Worm (Caenorhabditis elegans) whole organism, L3 larva: Measurements from ENCODE around the gene T22F3.11.

ENCODE experiments used
- egl-27 ChIP-seq: sonication (generic microtip); optimal IDR thresholded peaks from 4 replicates; lab custom pipeline; 2017; ENCODE audit warnings: missing biosample characterization, missing genetic modification reagents, missing genetic modification characterization
- nhr-28 ChIP-seq: fragments of 150-350 bp; optimal IDR thresholded peaks from 2 replicates; lab custom pipeline; 2014; ENCODE audit warnings: missing biosample characterization, missing genetic modification characterization
- skn-1 ChIP-seq: fragments of 150-350 bp; optimal IDR thresholded peaks from 2 replicates; lab custom pipeline; 2014; ENCODE audit warnings: missing biosample characterization, missing genetic modification characterization

- TF ChIP-seq egl-27 (tag; lab: Kevin White, UChicago): no peak
- no peak for TF ChIP-seq nhr-28 (tag; lab: Kevin White, UChicago)
- no peak for TF ChIP-seq skn-1 (tag; lab: Kevin White, UChicago)
Observed at ce11 chrV:3575759-3576158, 38.6 kb downstream of the T22F3.11 start, which contains the start of gene grl-27.
